Worm (Caenorhabditis elegans) whole organism, young adult: ENCODE results near the gene gtl-1.

Experiments used
- T07F8.4 ChIP-seq: sonication (generic microtip); optimal IDR thresholded peaks from 2 replicates; lab custom pipeline; 2016; ENCODE audit warnings: mild to moderate bottlenecking, missing genetic modification characterization, moderate library complexity, missing compliant biosample characterization
- ama-1 ChIP-seq, 3 experiments: fragments of 150-350 bp in 1 of 3; sonication (generic microtip) in 2 of 3; optimal IDR thresholded peaks; 2 replicates each; lab custom pipeline; 2014 to 2018; ENCODE audit warnings: missing biosample characterization in 2 of 3, missing genetic modification characterization in 2 of 3, missing genetic modification reagents in 2 of 3
- athp-1 ChIP-seq: sonication (generic microtip); optimal IDR thresholded peaks from 2 replicates; lab custom pipeline; 2017; ENCODE audit warnings: mild to moderate bottlenecking, missing genetic modification characterization, missing compliant biosample characterization
- ceh-27 ChIP-seq: fragments of 200-800 bp; sonication (Bioruptor generic); optimal IDR thresholded peaks from 2 replicates; lab custom pipeline; 2018; ENCODE audit warnings: mild to moderate bottlenecking, missing genetic modification characterization, moderate library complexity, missing compliant biosample characterization
- chd-7 ChIP-seq: sonication (generic microtip); optimal IDR thresholded peaks from 2 replicates; lab custom pipeline; 2016; ENCODE audit warnings: mild to moderate bottlenecking, missing genetic modification characterization, moderate library complexity, missing compliant biosample characterization
- hlh-26 ChIP-seq: fragments of 200-800 bp; sonication (Bioruptor generic); conservative IDR thresholded peaks from 2 replicates; pipeline ENCODE4 v1.3.6; 2022; ENCODE audit warnings: missing genetic modification reagents, missing genetic modification characterization, missing compliant biosample characterization
- let-607 ChIP-seq, 2 experiments: fragments of 200-800 bp in 1 of 2; sonication (Bioruptor generic) in 1 of 2; sonication (generic microtip) in 1 of 2; optimal IDR thresholded peaks; 2 replicates each; lab custom pipeline; 2016 to 2018; ENCODE audit warnings: mild to moderate bottlenecking in 2 of 2, missing compliant biosample characterization in 2 of 2, missing genetic modification characterization in 2 of 2, moderate library complexity in 2 of 2, missing genotype in 1 of 2
- sptf-2 ChIP-seq: fragments of 200-800 bp; sonication (Bioruptor generic); optimal IDR thresholded peaks from 2 replicates; lab custom pipeline; 2018; ENCODE audit warnings: mild to moderate bottlenecking, missing genetic modification characterization, missing compliant biosample characterization
- unc-62 ChIP-seq: fragments of 150-350 bp; optimal IDR thresholded peaks from 2 replicates; lab custom pipeline; 2014; ENCODE audit warnings: missing biosample characterization, missing genetic modification reagents, missing genetic modification characterization
- ztf-22 ChIP-seq: fragments of 200-800 bp; sonication (Bioruptor generic); optimal IDR thresholded peaks from 2 replicates; lab custom pipeline; 2018; ENCODE audit warnings: mild to moderate bottlenecking, missing genetic modification characterization, moderate library complexity, missing compliant biosample characterization

DNA sequence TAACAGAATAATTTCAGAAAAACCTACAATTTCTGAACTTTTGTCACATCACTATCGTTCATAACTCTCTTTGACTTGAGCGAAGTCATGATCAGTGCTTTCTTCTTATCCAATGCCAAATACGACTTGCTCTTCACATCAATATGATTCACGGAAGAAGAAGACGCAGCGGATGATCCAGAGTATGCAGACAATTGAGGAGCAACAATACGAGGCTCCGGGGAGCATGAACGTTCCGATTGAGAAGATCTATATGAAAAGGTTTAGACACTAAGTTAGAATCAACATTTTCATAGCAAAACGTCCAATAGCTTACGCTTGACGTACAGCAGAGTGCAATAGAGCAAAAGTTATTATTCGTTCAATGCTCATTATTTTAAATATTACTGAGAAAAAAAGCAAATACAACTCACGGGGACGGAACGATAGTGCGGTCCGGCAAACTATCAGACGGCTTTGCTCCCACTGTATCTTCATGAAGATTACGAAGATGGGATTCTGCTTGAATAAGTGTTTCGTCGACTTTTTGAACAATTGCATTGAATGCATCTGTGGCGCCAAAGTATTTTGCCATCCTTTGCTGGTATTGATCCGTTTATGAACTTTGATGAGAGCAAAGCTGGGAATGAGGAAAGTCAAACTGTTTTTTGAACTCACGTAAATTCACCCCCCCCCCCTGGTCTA lies 1.4 kb upstream of the gtl-1 start, which contains the start of gene C05C12.5:
- no peak for TF ChIP-seq ztf-22 (GFP tag; lab: Kevin White, UChicago)
- no peak for TF ChIP-seq let-607 (tag; optimal IDR thresholded peaks at IDR 0.05; lab: Kevin White, UChicago)
- TF ChIP-seq athp-1, result no peak
- TF ChIP-seq unc-62 (GFP tag; lab: Kevin White, UChicago), result no peak
- no peak for TF ChIP-seq ama-1 (optimal IDR thresholded peaks at IDR 0.05; lab: Kevin White, UChicago)
- TF ChIP-seq ama-1 (GFP tag; optimal IDR thresholded peaks at IDR 0.05; lab: Kevin White, UChicago), result no peak
- TF ChIP-seq hlh-26 (GFP tag; lab: Robert Waterston, UW), result no peak
- TF ChIP-seq sptf-2 (GFP tag; lab: Kevin White, UChicago), result no peak
- TF ChIP-seq chd-7, result no peak
- TF ChIP-seq T07F8.4, result no peak
- no peak for TF ChIP-seq ceh-27
